ENCODE assay signal across 6 worm cellular contexts in genomic region chrIV:6554865-6555264, ce11.
TF ChIP-seq lines count a peak whose summit lies in the region.

No protein-coding gene starts in this region.

TF ChIP-seq in whole organism, L1 larva, 84 proteins besides CTCF, POLR2A, EP300 and RAD21 (continues in another document):
- TF ChIP-seq mdl-1 (tag; optimal IDR thresholded peaks at IDR 0.05; lab: Kevin White, UChicago) (peak in 1 of 2 experiments; percentile 46), nhr-237 (tag; optimal IDR thresholded peaks at IDR 0.05; lab: Kevin White, UChicago) (no peak), skn-1 (tag; optimal IDR thresholded peaks at IDR 0.05; lab: Kevin White, UChicago) (no peak), Y116A8C.19 (tag; optimal IDR thresholded peaks at IDR 0.05; lab: Kevin White, UChicago; ENCODE audit: borderline replicate concordance) (no peak), isw-1 (GFP tag; IDR thresholded peaks at IDR 0.05; lab: Robert Waterston, UW) (no peak), snpc-4 (tag; optimal IDR thresholded peaks at IDR 0.05; lab: Kevin White, UChicago) (no peak), efl-1 (optimal IDR thresholded peaks at IDR 0.05; lab: Kevin White, UChicago) (peak in 1 of 2 experiments; percentile 14), efl-1 (GFP tag; optimal IDR thresholded peaks at IDR 0.05 in 1 of 2; lab: Kevin White, UChicago) (peak in 1 of 2 experiments; percentile 63), rnt-1 (tag; optimal IDR thresholded peaks at IDR 0.05; lab: Kevin White, UChicago) (no peak), ztf-11 (tag; optimal IDR thresholded peaks at IDR 0.05; lab: Kevin White, UChicago) (no peak), nhr-20 (tag; optimal IDR thresholded peaks at IDR 0.05; lab: Kevin White, UChicago) (no peak), nhr-77 (tag; optimal IDR thresholded peaks at IDR 0.05; lab: Kevin White, UChicago) (no peak), elt-2 (tag; optimal IDR thresholded peaks at IDR 0.05; lab: Kevin White, UChicago) (peak; percentile 70), tbx-2 (tag; optimal IDR thresholded peaks at IDR 0.05; lab: Kevin White, UChicago) (no peak), C16A3.4 (tag; optimal IDR thresholded peaks at IDR 0.05; lab: Kevin White, UChicago) (no peak)

TF ChIP-seq in whole organism, L2 larva, 48 proteins besides CTCF, POLR2A, EP300 and RAD21 (continues in another document):
- TF ChIP-seq egl-27 (tag; optimal IDR thresholded peaks at IDR 0.05; lab: Kevin White, UChicago) (no peak), zag-1 (tag; optimal IDR thresholded peaks at IDR 0.05; lab: Kevin White, UChicago) (no peak), sma-3 (GFP tag; optimal IDR thresholded peaks at IDR 0.05; lab: Kevin White, UChicago) (peak; percentile 26), gmeb-1 (tag; optimal IDR thresholded peaks at IDR 0.05; lab: Kevin White, UChicago) (peak; percentile 23), aly-2 (tag; optimal IDR thresholded peaks at IDR 0.05; lab: Kevin White, UChicago) (no peak), blmp-1 (tag; optimal IDR thresholded peaks at IDR 0.05; lab: Kevin White, UChicago; ENCODE audit: insufficient read depth) (no peak), crh-2 (tag; optimal IDR thresholded peaks at IDR 0.05; lab: Kevin White, UChicago) (peak; percentile 47), lin-11 (tag; optimal IDR thresholded peaks at IDR 0.05; lab: Kevin White, UChicago) (no peak), mdl-1 (tag; optimal IDR thresholded peaks at IDR 0.05; lab: Kevin White, UChicago) (no peak), mbf-1 (tag; optimal IDR thresholded peaks at IDR 0.05; lab: Kevin White, UChicago) (no peak), nhr-129 (tag; optimal IDR thresholded peaks at IDR 0.05; lab: Kevin White, UChicago) (peak; percentile 7), skn-1 (tag; optimal IDR thresholded peaks at IDR 0.05; lab: Kevin White, UChicago) (no peak), lsy-2 (tag; optimal IDR thresholded peaks at IDR 0.05; lab: Kevin White, UChicago) (peak in 1 of 2 experiments; percentile 17), fos-1 (tag; optimal IDR thresholded peaks at IDR 0.05; lab: Kevin White, UChicago) (peak; percentile 97), dmd-4 (tag; optimal IDR thresholded peaks at IDR 0.05; lab: Kevin White, UChicago) (no peak)

TF ChIP-seq in whole organism, L3 larva, 47 proteins besides CTCF, POLR2A, EP300 and RAD21:
- peak; percentile 88 for TF ChIP-seq pqm-1 (tag; optimal IDR thresholded peaks at IDR 0.05; lab: Kevin White, UChicago)
- TF ChIP-seq pha-4 (tag; optimal IDR thresholded peaks at IDR 0.05; lab: Kevin White, UChicago): peak; percentile 33
- TF ChIP-seq elt-3 (tag; optimal IDR thresholded peaks at IDR 0.05; lab: Kevin White, UChicago): peak in 2 of 3 experiments; percentile 68 to 91
- no peak for TF ChIP-seq nhr-237 (tag; optimal IDR thresholded peaks at IDR 0.05; lab: Kevin White, UChicago)
- TF ChIP-seq elt-2 (tag; optimal IDR thresholded peaks at IDR 0.05; lab: Kevin White, UChicago): peak; percentile 95
- TF ChIP-seq jun-1 (tag; optimal IDR thresholded peaks at IDR 0.05; lab: Kevin White, UChicago): peak; percentile 29
- no peak for TF ChIP-seq skn-1 (tag; optimal IDR thresholded peaks at IDR 0.05; lab: Kevin White, UChicago)

TF ChIP-seq in whole organism, L4 larva, 104 proteins besides CTCF, POLR2A, EP300 and RAD21 (continues in another document):
- TF ChIP-seq F10B5.3 (tag; optimal IDR thresholded peaks at IDR 0.05; lab: Kevin White, UChicago) (no peak), ceh-32 (tag; optimal IDR thresholded peaks at IDR 0.05; lab: Kevin White, UChicago; ENCODE audit: poor library complexity) (no peak), zag-1 (tag; optimal IDR thresholded peaks at IDR 0.05; lab: Kevin White, UChicago) (no peak), skn-1 (tag; optimal IDR thresholded peaks at IDR 0.05; lab: Kevin White, UChicago) (peak; percentile 5), nhr-10 (tag; optimal IDR thresholded peaks at IDR 0.05; lab: Kevin White, UChicago) (peak; percentile 54), zip-11 (GFP tag; IDR thresholded peaks at IDR 0.05; lab: Robert Waterston, UW) (no peak), lin-38 (GFP tag; IDR thresholded peaks at IDR 0.05; lab: Robert Waterston, UW) (no peak; the same call in 1 of the 2 replicates), D1046.2 (GFP tag; IDR thresholded peaks at IDR 0.05; lab: Robert Waterston, UW) (no peak), hif-1 (tag; optimal IDR thresholded peaks at IDR 0.05; lab: Kevin White, UChicago) (no peak), aly-2 (tag; optimal IDR thresholded peaks at IDR 0.05; lab: Kevin White, UChicago) (no peak), T26A8.4 (GFP tag; IDR thresholded peaks at IDR 0.05; lab: Robert Waterston, UW) (no peak), aha-1 (tag; lab: Kevin White, UChicago) (no peak), dmd-9 (GFP tag; IDR thresholded peaks at IDR 0.05; lab: Robert Waterston, UW) (no peak), Y5F2A.4 (GFP tag; optimal IDR thresholded peaks at IDR 0.05; lab: Kevin White, UChicago) (no peak), nhr-28 (tag; optimal IDR thresholded peaks at IDR 0.05; lab: Kevin White, UChicago) (peak; percentile 91), ces-1 (GFP tag; optimal IDR thresholded peaks at IDR 0.05; lab: Kevin White, UChicago) (no peak), R02D3.7 (tag; optimal IDR thresholded peaks at IDR 0.05; lab: Kevin White, UChicago) (no peak), saeg-2 (GFP tag; IDR thresholded peaks at IDR 0.05; lab: Robert Waterston, UW) (no peak), lin-15B (tag; optimal IDR thresholded peaks at IDR 0.05; lab: Kevin White, UChicago) (no peak), ztf-7 (tag; optimal IDR thresholded peaks at IDR 0.05; lab: Kevin White, UChicago) (peak; percentile 48), nhr-102 (tag; optimal IDR thresholded peaks at IDR 0.05; lab: Kevin White, UChicago) (peak; percentile 3)

TF ChIP-seq in whole organism, late embryonic, 69 proteins besides CTCF, POLR2A, EP300 and RAD21:
- no peak for TF ChIP-seq pha-2 (tag; optimal IDR thresholded peaks at IDR 0.05; lab: Kevin White, UChicago)
- no peak for TF ChIP-seq ceh-31 (tag; optimal IDR thresholded peaks at IDR 0.05; lab: Kevin White, UChicago)
- TF ChIP-seq ceh-30 (tag; optimal IDR thresholded peaks at IDR 0.05; lab: Kevin White, UChicago): no peak
- TF ChIP-seq ceh-48 (tag; optimal IDR thresholded peaks at IDR 0.05; lab: Kevin White, UChicago): no peak
- peak; percentile 86 for TF ChIP-seq elt-2 (tag; optimal IDR thresholded peaks at IDR 0.05; lab: Kevin White, UChicago)
- no peak for TF ChIP-seq pqm-1 (tag; optimal IDR thresholded peaks at IDR 0.05; lab: Kevin White, UChicago)
- no peak for TF ChIP-seq mec-3 (tag; optimal IDR thresholded peaks at IDR 0.05; lab: Kevin White, UChicago; ENCODE audit: borderline replicate concordance)
- TF ChIP-seq dmd-4 (tag; optimal IDR thresholded peaks at IDR 0.05; lab: Kevin White, UChicago; ENCODE audit: borderline replicate concordance): no peak

TF ChIP-seq in whole organism, young adult, 124 proteins besides CTCF, POLR2A, EP300 and RAD21:
- TF ChIP-seq Y95B8A.8 (GFP tag; IDR thresholded peaks at IDR 0.05; lab: Robert Waterston, UW) (0 out of 2 replicates have a peak, but pooled peaks have one; percentile 46), tbp1 (GFP tag; optimal IDR thresholded peaks at IDR 0.05; lab: Kevin White, UChicago) (peak; percentile 25), atf-7 (tag; optimal IDR thresholded peaks at IDR 0.05; lab: Kevin White, UChicago) (peak; percentile 28), pha-4 (tag; optimal IDR thresholded peaks at IDR 0.05; lab: Kevin White, UChicago) (peak; percentile 12), T07F8.4 (tag; optimal IDR thresholded peaks at IDR 0.05; lab: Kevin White, UChicago) (no peak), attf-5 (GFP tag; optimal IDR thresholded peaks at IDR 0.05; lab: Kevin White, UChicago) (peak; percentile 1), let-607 (tag; optimal IDR thresholded peaks at IDR 0.05; lab: Kevin White, UChicago) (no peak), athp-1 (tag; optimal IDR thresholded peaks at IDR 0.05; lab: Kevin White, UChicago) (no peak), cebp-1 (GFP tag; IDR thresholded peaks at IDR 0.05; lab: Robert Waterston, UW) (no peak), cebp-1 (tag; optimal IDR thresholded peaks at IDR 0.05; lab: Kevin White, UChicago) (peak; percentile 31), nhr-80 (tag; optimal IDR thresholded peaks at IDR 0.05; lab: Kevin White, UChicago) (peak; percentile 96), madf-10 (tag; optimal IDR thresholded peaks at IDR 0.05; lab: Kevin White, UChicago) (peak; percentile 44), B0336.3 (GFP tag; IDR thresholded peaks at IDR 0.05; lab: Robert Waterston, UW) (peak; percentile 61; the same call in 1 of the 2 replicates), ekl-4 (GFP tag; IDR thresholded peaks at IDR 0.05; lab: Robert Waterston, UW) (0 out of 2 replicates have a peak, but pooled peaks have one; percentile 29)
